Worm (Caenorhabditis elegans) whole organism, L1 larva: Measurements from ENCODE around the gene T28C6.11.

ENCODE experiments used
- aha-1 ChIP-seq: fragments of 150-350 bp; optimal IDR thresholded peaks from 2 replicates; lab custom pipeline; 2014; ENCODE audit warnings: missing biosample characterization, missing genetic modification characterization
- blmp-1 ChIP-seq: fragments of 150-350 bp; optimal IDR thresholded peaks from 2 replicates; lab custom pipeline; 2014; ENCODE audit warnings: missing biosample characterization, missing genetic modification characterization
- ceh-8 ChIP-seq: fragments of 200-800 bp; sonication (Bioruptor generic); optimal IDR thresholded peaks from 2 replicates; lab custom pipeline; 2018; ENCODE audit warnings: mild to moderate bottlenecking, missing genetic modification characterization, moderate library complexity, missing compliant biosample characterization
- ceh-82 ChIP-seq, 3 experiments: fragments of 150-350 bp in 1 of 3; sonication (generic microtip) in 2 of 3; optimal IDR thresholded peaks; 2 replicates each; lab custom pipeline; 2014 to 2017; ENCODE audit warnings: missing biosample characterization in 3 of 3, missing genetic modification characterization in 3 of 3
- ceh-88 ChIP-seq: fragments of 200-800 bp; sonication (Bioruptor generic); IDR thresholded peaks from 2 replicates; pipeline ENCODE4 v1.3.6; 2022; ENCODE audit warnings: missing genetic modification characterization, missing compliant biosample characterization
- dpl-1 ChIP-seq, 3 experiments: fragments of 150-350 bp in 2 of 3; sonication (generic microtip) in 1 of 3; optimal IDR thresholded peaks; 2 replicates each; lab custom pipeline; 2014 to 2017; ENCODE audit warnings: missing biosample characterization in 3 of 3, missing genetic modification characterization in 3 of 3, missing genetic modification reagents in 3 of 3
- efl-1 ChIP-seq, 4 experiments: fragments of 150-350 bp; optimal IDR thresholded peaks in 3 of 4; peaks in 1 of 4; 1 replicate in 1 of 4; 2 replicates in 3 of 4; lab custom pipeline; 2014; ENCODE audit warnings: missing biosample characterization in 2 of 4, missing genetic modification characterization in 2 of 4, missing genetic modification reagents in 2 of 4
- egl-27 ChIP-seq, 2 experiments: fragments of 150-350 bp in 1 of 2; sonication (generic microtip); optimal IDR thresholded peaks; 3 replicates each; lab custom pipeline; 2017 to 2018; ENCODE audit warnings: missing biosample characterization in 2 of 2, missing genetic modification characterization in 2 of 2, missing genetic modification reagents in 2 of 2
- elt-3 ChIP-seq, 6 experiments: fragments of 150-350 bp in 1 of 6; sonication (generic microtip); optimal IDR thresholded peaks; 2 replicates each; lab custom pipeline; 2017 to 2018; ENCODE audit warnings: missing biosample characterization in 6 of 6, missing genetic modification characterization in 6 of 6, inconsistent platforms in 1 of 6
- fkh-10 ChIP-seq: sonication (generic microtip); optimal IDR thresholded peaks from 2 replicates; lab custom pipeline; 2017; ENCODE audit warnings: missing biosample characterization, missing genetic modification reagents, missing genetic modification characterization
- fkh-8 ChIP-seq: sonication (generic microtip); optimal IDR thresholded peaks from 2 replicates; lab custom pipeline; 2016; ENCODE audit warnings: mild to moderate bottlenecking, missing genetic modification characterization, missing compliant biosample characterization
- hlh-17 ChIP-seq: fragments of 200-800 bp; sonication (Bioruptor generic); optimal IDR thresholded peaks from 2 replicates; lab custom pipeline; 2018; ENCODE audit warnings: missing genetic modification characterization, mild to moderate bottlenecking, missing compliant biosample characterization, moderate library complexity, borderline replicate concordance
- jun-1 ChIP-seq: fragments of 150-350 bp; optimal IDR thresholded peaks from 2 replicates; lab custom pipeline; 2014; ENCODE audit warnings: missing biosample characterization, missing genetic modification reagents, missing genetic modification characterization
- lin-14 ChIP-seq: fragments of 200-800 bp; sonication (Bioruptor generic); optimal IDR thresholded peaks from 2 replicates; lab custom pipeline; 2018; ENCODE audit warnings: mild to moderate bottlenecking, missing genetic modification characterization, moderate library complexity, missing compliant biosample characterization
- lin-15B ChIP-seq: fragments of 150-350 bp; sonication (generic microtip); optimal IDR thresholded peaks from 3 replicates; lab custom pipeline; 2014; ENCODE audit warnings: missing biosample characterization, missing genetic modification characterization
- lin-35 ChIP-seq, 2 experiments: fragments of 150-350 bp; optimal IDR thresholded peaks; 2 replicates each; lab custom pipeline; 2014; ENCODE audit warnings: missing biosample characterization in 2 of 2, missing genetic modification characterization in 2 of 2, missing genetic modification reagents in 2 of 2
- lin-39 ChIP-seq: fragments of 150-350 bp; optimal IDR thresholded peaks from 2 replicates; lab custom pipeline; 2014; ENCODE audit warnings: missing biosample characterization, missing genetic modification reagents, missing genetic modification characterization
- lir-3 ChIP-seq: sonication (generic microtip); optimal IDR thresholded peaks from 2 replicates; lab custom pipeline; 2016; ENCODE audit warnings: mild to moderate bottlenecking, missing genetic modification characterization, moderate library complexity, missing compliant biosample characterization; ENCODE audit not compliant: poor library complexity
- lsy-2 ChIP-seq, 2 experiments: fragments of 150-350 bp; optimal IDR thresholded peaks; 2 replicates each; lab custom pipeline; 2014; ENCODE audit warnings: missing biosample characterization in 2 of 2, missing genetic modification characterization in 2 of 2
- mef-2 ChIP-seq: fragments of 150-350 bp; optimal IDR thresholded peaks from 2 replicates; lab custom pipeline; 2014; ENCODE audit warnings: missing biosample characterization, missing genetic modification characterization
- nhr-12 ChIP-seq: sonication (generic microtip); optimal IDR thresholded peaks from 2 replicates; lab custom pipeline; 2017; ENCODE audit warnings: missing biosample characterization, missing genetic modification characterization
- nhr-19 ChIP-seq: fragments of 200-800 bp; sonication (Bioruptor generic); conservative IDR thresholded peaks from 2 replicates; pipeline ENCODE4 v1.3.6; 2022; ENCODE audit warnings: missing genetic modification characterization, missing compliant biosample characterization
- nhr-20 ChIP-seq: sonication (generic microtip); optimal IDR thresholded peaks from 2 replicates; lab custom pipeline; 2016; ENCODE audit warnings: mild to moderate bottlenecking, missing genetic modification characterization, missing compliant biosample characterization
- nhr-47 ChIP-seq: sonication (generic microtip); optimal IDR thresholded peaks from 2 replicates; lab custom pipeline; 2016; ENCODE audit warnings: mild to moderate bottlenecking, missing genetic modification characterization, moderate library complexity, missing compliant biosample characterization
- nhr-71 ChIP-seq: sonication (generic microtip); optimal IDR thresholded peaks from 2 replicates; lab custom pipeline; 2016; ENCODE audit warnings: mild to moderate bottlenecking, missing genetic modification characterization, moderate library complexity, missing compliant biosample characterization
- nhr-77 ChIP-seq: fragments of 150-350 bp; optimal IDR thresholded peaks from 2 replicates; lab custom pipeline; 2014; ENCODE audit warnings: missing biosample characterization, missing genetic modification characterization
- nhr-85 ChIP-seq: sonication (generic microtip); peaks from one replicate; lab custom pipeline; 2016; ENCODE audit warnings: missing genetic modification characterization, inconsistent platforms, missing compliant biosample characterization
- nhr-90 ChIP-seq: sonication (generic microtip); optimal IDR thresholded peaks from 2 replicates; lab custom pipeline; 2016; ENCODE audit warnings: mild to moderate bottlenecking, missing genetic modification characterization, missing compliant biosample characterization; ENCODE audit not compliant: poor library complexity
- rnt-1 ChIP-seq: sonication (generic microtip); optimal IDR thresholded peaks from 2 replicates; lab custom pipeline; 2016; ENCODE audit warnings: mild to moderate bottlenecking, missing genetic modification characterization, moderate library complexity, missing compliant biosample characterization
- snu-23 ChIP-seq: sonication (generic microtip); optimal IDR thresholded peaks from 2 replicates; lab custom pipeline; 2016; ENCODE audit warnings: missing genetic modification characterization, missing compliant biosample characterization
- sptf-1 ChIP-seq: fragments of 150-350 bp; optimal IDR thresholded peaks from 2 replicates; lab custom pipeline; 2014; ENCODE audit warnings: missing biosample characterization, missing genetic modification characterization
- swsn-7 ChIP-seq: sonication (generic microtip); optimal IDR thresholded peaks from 2 replicates; lab custom pipeline; 2016; ENCODE audit warnings: missing genetic modification characterization, missing compliant biosample characterization
- unc-62 ChIP-seq: fragments of 150-350 bp; optimal IDR thresholded peaks from 2 replicates; lab custom pipeline; 2014; ENCODE audit warnings: missing biosample characterization, missing genetic modification reagents, missing genetic modification characterization
- vab-15 ChIP-seq: sonication (generic microtip); optimal IDR thresholded peaks from 2 replicates; lab custom pipeline; 2017; ENCODE audit warnings: missing genotype, mild to moderate bottlenecking, missing genetic modification characterization, missing compliant biosample characterization
- xbp-1 ChIP-seq: sonication (generic microtip); optimal IDR thresholded peaks from 2 replicates; lab custom pipeline; 2016; ENCODE audit warnings: missing genetic modification characterization, missing compliant biosample characterization
- ztf-11 ChIP-seq, 2 experiments: sonication (generic microtip); optimal IDR thresholded peaks; 2 replicates each; lab custom pipeline; 2016 to 2017; ENCODE audit warnings: missing genetic modification characterization in 2 of 2, missing biosample characterization in 1 of 2, missing compliant biosample characterization in 1 of 2

The T28C6.11 gene

DNA sequence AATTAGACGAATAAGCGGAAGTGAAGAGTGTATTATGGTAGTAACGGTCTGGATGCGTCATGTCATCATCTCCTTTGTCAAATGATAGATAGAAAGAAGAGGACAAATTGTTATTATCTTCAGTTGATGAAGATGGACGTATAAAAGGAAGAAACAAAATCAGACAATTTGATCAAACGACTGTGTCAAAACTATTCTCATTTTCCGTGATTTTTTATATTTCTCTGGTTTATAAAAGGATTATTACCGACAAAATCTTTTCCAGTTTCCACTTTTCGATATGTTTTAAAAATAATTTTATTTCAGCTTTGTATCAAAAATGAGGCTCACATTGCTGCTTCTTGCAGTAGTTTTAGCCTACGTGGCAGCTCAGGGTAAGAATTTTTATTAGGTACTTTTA is 24.0 kb downstream of the T28C6.11 start, which contains the start of gene grsp-2:
Gene grsp-2, plus strand, starts transcription at position 301 of the 400 bp plus-strand sequence.
- peak in 1 of 6 experiments; percentile 1 for TF ChIP-seq elt-3 (tag; optimal IDR thresholded peaks at IDR 0.05; lab: Kevin White, UChicago)
- peak; percentile 2 for TF ChIP-seq snu-23 (GFP tag; lab: Kevin White, UChicago)
- TF ChIP-seq nhr-19 = no peak
- TF ChIP-seq nhr-71 (tag; lab: Kevin White, UChicago) = peak; percentile 5
- TF ChIP-seq lin-15B (tag; lab: Kevin White, UChicago) = no peak
- TF ChIP-seq swsn-7 (tag; lab: Kevin White, UChicago) = no peak
- peak; percentile 71 for TF ChIP-seq nhr-85 (tag; lab: Kevin White, UChicago)
- TF ChIP-seq blmp-1 (tag; lab: Kevin White, UChicago) = peak; percentile 11
- TF ChIP-seq, all 84 proteins: peak for 5

DNA sequence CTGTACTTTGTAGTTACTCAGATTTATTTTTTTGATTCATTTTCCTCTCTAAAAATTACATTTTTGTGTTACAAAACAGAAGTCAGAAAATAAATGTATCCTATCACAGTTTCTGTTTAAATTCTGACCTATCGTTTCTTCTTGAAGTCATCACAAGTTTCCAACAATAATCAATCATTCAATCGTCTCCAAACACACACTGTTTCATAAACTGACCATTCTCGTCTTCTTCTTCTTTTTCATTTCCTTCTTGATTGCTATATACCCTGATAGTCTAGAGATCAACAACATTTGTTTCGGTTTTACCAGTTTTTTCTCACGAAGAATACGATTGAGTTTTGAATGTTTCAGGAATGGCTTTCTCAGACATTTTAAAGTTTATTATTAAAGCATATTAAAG is 24.9 kb downstream of the T28C6.11 start:
- TF ChIP-seq blmp-1 (tag; lab: Kevin White, UChicago) = peak; percentile 63
- TF ChIP-seq lsy-2 (tag; optimal IDR thresholded peaks at IDR 0.05; lab: Kevin White, UChicago) = peak in 1 of 2 experiments; percentile 31
- TF ChIP-seq vab-15 (tag; lab: Kevin White, UChicago) = no peak
- TF ChIP-seq nhr-12 = no peak
- peak; percentile 51 for TF ChIP-seq snu-23 (GFP tag; lab: Kevin White, UChicago)
- peak; percentile 84 for TF ChIP-seq nhr-85 (tag; lab: Kevin White, UChicago)
- TF ChIP-seq ztf-11 (tag; optimal IDR thresholded peaks at IDR 0.05; lab: Kevin White, UChicago) = no peak
- peak; percentile 13 for TF ChIP-seq nhr-90 (tag; lab: Kevin White, UChicago)
- peak; percentile 64 for TF ChIP-seq lin-14
- TF ChIP-seq elt-3 (tag; optimal IDR thresholded peaks at IDR 0.05; lab: Kevin White, UChicago) = peak in 4 of 6 experiments; percentile 17 to 84 (median 32)
- peak; percentile 41 for TF ChIP-seq nhr-71 (tag; lab: Kevin White, UChicago)
- peak; percentile 59 for TF ChIP-seq nhr-20 (tag; lab: Kevin White, UChicago)
- TF ChIP-seq lin-35 (GFP tag; optimal IDR thresholded peaks at IDR 0.05; lab: Kevin White, UChicago) = peak in 1 of 2 experiments; percentile 18

DNA sequence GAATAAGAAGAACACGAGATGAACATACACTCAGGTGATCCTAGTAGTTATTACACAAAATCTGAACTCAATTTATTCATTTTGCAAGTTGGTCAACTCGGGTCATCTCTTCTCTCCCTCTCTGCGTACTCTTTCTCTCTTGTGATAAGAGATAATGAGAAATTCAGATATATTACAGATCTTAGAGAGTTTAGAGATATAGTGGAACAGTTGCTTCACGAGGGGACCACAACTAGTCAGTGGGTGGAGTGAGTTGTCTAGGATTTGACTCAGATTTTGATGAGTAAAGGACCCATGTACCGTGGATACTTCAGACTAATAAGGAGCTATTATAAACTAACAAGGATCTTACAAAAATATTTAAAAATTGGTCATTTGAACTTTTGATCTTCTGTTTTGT is 26.4 kb downstream of the T28C6.11 start, which contains the start of gene exc-5:
Gene exc-5, minus strand, starts transcription at position 57 of the 400 bp plus-strand sequence.
- TF ChIP-seq egl-27 (tag; optimal IDR thresholded peaks at IDR 0.05; lab: Kevin White, UChicago) = no peak
- peak; percentile 12 for TF ChIP-seq snu-23 (GFP tag; lab: Kevin White, UChicago)
- peak; percentile 16 for TF ChIP-seq lin-39 (tag; lab: Kevin White, UChicago)
- TF ChIP-seq aha-1 (tag; lab: Kevin White, UChicago) = no peak
- peak; percentile 15 to 18 for TF ChIP-seq efl-1 (optimal IDR thresholded peaks at IDR 0.05; lab: Kevin White, UChicago)
- peak in 1 of 2 experiments; percentile 52 for TF ChIP-seq efl-1 (GFP tag; optimal IDR thresholded peaks at IDR 0.05 in 1 of 2; lab: Kevin White, UChicago)
- no peak for TF ChIP-seq nhr-47 (tag; lab: Kevin White, UChicago)
- peak; percentile 0 to 57 for TF ChIP-seq lsy-2 (tag; optimal IDR thresholded peaks at IDR 0.05; lab: Kevin White, UChicago)
- peak; percentile 42 for TF ChIP-seq nhr-19
- TF ChIP-seq rnt-1 (tag; lab: Kevin White, UChicago) = peak; percentile 56
- TF ChIP-seq blmp-1 (tag; lab: Kevin White, UChicago) = no peak
- peak; percentile 60 for TF ChIP-seq lin-14
- TF ChIP-seq ceh-88 (GFP tag; lab: Robert Waterston, UW) = no peak
- peak; percentile 27 for TF ChIP-seq lir-3 (tag; lab: Kevin White, UChicago)
- TF ChIP-seq nhr-71 (tag; lab: Kevin White, UChicago) = peak; percentile 66
- TF ChIP-seq, all 84 proteins: peak for 9

DNA sequence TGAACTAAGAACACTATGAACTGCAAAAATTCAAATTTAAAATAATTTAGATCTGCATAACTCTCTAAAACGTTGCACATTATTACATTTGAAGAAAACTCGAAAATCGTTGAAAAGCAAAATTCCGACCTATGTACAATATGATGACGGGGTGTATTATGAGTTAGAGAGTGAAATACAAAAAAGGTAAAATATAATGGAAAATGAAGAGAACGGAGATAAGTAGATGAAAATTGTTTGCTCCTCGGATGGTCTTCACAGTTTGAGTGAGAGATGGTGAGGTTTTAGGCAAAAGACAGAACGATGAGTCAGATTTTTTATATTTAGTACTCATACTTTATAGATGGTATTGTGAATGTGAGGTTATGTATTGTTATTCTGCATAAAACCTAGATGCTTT is 32.7 kb downstream of the T28C6.11 start:
- TF ChIP-seq fkh-10 (GFP tag; lab: Kevin White, UChicago) (no peak), lsy-2 (tag; optimal IDR thresholded peaks at IDR 0.05; lab: Kevin White, UChicago) (no peak), nhr-77 (tag; lab: Kevin White, UChicago) (peak; percentile 4)

DNA sequence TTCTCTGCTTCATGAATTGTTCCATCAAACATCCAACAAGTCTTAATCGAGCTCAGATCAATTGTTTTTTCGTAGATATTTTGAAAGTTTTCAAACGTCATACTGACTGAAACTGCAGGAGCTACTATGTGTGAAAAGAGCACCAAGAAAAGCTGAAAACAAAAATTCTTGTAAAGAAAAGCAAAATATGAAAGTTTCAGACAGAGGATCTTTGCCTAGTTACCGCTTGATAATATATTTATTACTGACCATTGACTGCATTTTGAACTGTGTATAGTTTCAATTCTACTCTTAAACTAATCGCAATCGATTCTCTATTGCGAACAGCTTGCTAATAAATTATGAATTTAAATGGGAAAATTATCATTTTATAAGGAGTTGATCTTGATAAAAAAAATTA is 41.8 kb downstream of the T28C6.11 start, which contains the start of gene clec-182:
Gene clec-182, minus strand, starts transcription at position 101 of the 400 bp plus-strand sequence.
- TF ChIP-seq ceh-82 (tag; optimal IDR thresholded peaks at IDR 0.05; lab: Kevin White, UChicago) = no peak
- TF ChIP-seq lin-15B (tag; lab: Kevin White, UChicago) = no peak
- TF ChIP-seq xbp-1 (tag; lab: Kevin White, UChicago) = no peak
- TF ChIP-seq mef-2 = no peak
- no peak for TF ChIP-seq fkh-8
- no peak for TF ChIP-seq hlh-17 (GFP tag; lab: Kevin White, UChicago)
- TF ChIP-seq ceh-8 (GFP tag; lab: Kevin White, UChicago) = no peak
- TF ChIP-seq sptf-1 = no peak
- no peak for TF ChIP-seq ceh-88 (GFP tag; lab: Robert Waterston, UW)
- no peak for TF ChIP-seq fkh-10 (GFP tag; lab: Kevin White, UChicago)
- no peak for TF ChIP-seq dpl-1 (GFP tag; optimal IDR thresholded peaks at IDR 0.05; lab: Kevin White, UChicago)
- TF ChIP-seq jun-1 (tag; lab: Kevin White, UChicago) = no peak
- TF ChIP-seq unc-62 (GFP tag; lab: Kevin White, UChicago) = no peak
